Fruit fly (Drosophila melanogaster): ENCODE data around the gene CG45064.

CG45064 gene

DNA sequence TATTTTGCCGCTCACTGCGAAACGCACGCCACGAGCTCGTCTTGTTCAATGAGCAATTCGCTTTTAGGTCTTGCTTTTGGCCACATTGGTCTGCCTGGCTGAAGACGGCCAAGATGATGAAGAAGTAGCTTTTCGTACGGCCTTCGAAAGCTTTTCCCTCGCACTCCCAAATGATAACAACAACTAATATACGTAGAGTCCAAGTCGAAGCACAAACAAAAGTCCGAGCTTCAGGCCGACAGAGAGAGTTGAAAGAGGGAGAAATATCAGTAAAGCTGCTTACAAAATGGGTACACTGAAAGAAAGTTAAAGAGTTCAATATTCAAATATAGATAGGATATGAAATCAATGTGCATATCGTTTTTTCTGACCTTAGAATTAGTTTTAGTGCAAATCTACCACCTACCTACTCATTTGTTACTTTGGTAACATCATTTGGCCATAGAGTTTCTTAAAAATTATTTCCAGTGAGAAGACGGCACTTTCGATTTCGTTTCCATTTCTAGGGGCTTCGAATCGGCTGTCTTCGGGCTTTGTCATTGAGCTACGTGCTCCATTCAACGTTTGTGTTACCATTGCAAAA, at the start of gene CG45064, which contains the start of gene CG45065 (continued):
- no peak for TF ChIP-seq chinmo (GFP tag; IDR thresholded peaks at IDR 0.05; ENCODE audit: partially characterized antibody)
- no peak for TF ChIP-seq gsb (GFP tag; IDR thresholded peaks at IDR 0.05)
- peak; percentile 80 for TF ChIP-seq slp2 (GFP tag; optimal IDR thresholded peaks at IDR 0.05)
- TF ChIP-seq CG3838 (GFP tag; optimal IDR thresholded peaks at IDR 0.05): peak; percentile 13
- peak; percentile 14 for TF ChIP-seq CG10565 (GFP tag; optimal IDR thresholded peaks at IDR 0.05)
- TF ChIP-seq pros (GFP tag; optimal IDR thresholded peaks at IDR 0.05): no peak
- peak; percentile 77 for TF ChIP-seq E2f1 (GFP tag; IDR thresholded peaks at IDR 0.05)
- TF ChIP-seq ab (GFP tag; optimal IDR thresholded peaks at IDR 0.05): peak; percentile 35
- TF ChIP-seq HLH3B (GFP tag; IDR thresholded peaks at IDR 0.05): peak; percentile 94
- TF ChIP-seq CG15479 (GFP tag; optimal IDR thresholded peaks at IDR 0.05): no peak
- TF ChIP-seq dimm (GFP tag; IDR thresholded peaks at IDR 0.05): peak; percentile 70
- no peak for TF ChIP-seq CkIIα-i1 (GFP tag; IDR thresholded peaks at IDR 0.05)
- TF ChIP-seq tap (tag; optimal IDR thresholded peaks at IDR 0.05): peak; percentile 86
- TF ChIP-seq CHES-1-like (GFP tag; optimal IDR thresholded peaks at IDR 0.05): peak; percentile 51
- no peak for TF ChIP-seq ham (GFP tag; IDR thresholded peaks at IDR 0.05)
- TF ChIP-seq kah (GFP tag; optimal IDR thresholded peaks at IDR 0.05): peak; percentile 69
- TF ChIP-seq CG5953 (GFP tag; IDR thresholded peaks at IDR 0.05): peak; percentile 91
- TF ChIP-seq CoRest (tag; optimal IDR thresholded peaks at IDR 0.05): peak; percentile 86
- TF ChIP-seq ind (GFP tag; optimal IDR thresholded peaks at IDR 0.05): peak; percentile 81
- TF ChIP-seq CG3726 (GFP tag; IDR thresholded peaks at IDR 0.05): peak; percentile 59; the same call in 2 of the 3 replicates
- TF ChIP-seq Chrac-16 (GFP tag; optimal IDR thresholded peaks at IDR 0.05): peak; percentile 64
- TF ChIP-seq CG10979 (tag; optimal IDR thresholded peaks at IDR 0.05): peak; percentile 87
- TF ChIP-seq CG6654 (GFP tag; optimal IDR thresholded peaks at IDR 0.05): peak; percentile 70
- peak; percentile 73 for TF ChIP-seq ssp (GFP tag; IDR thresholded peaks at IDR 0.05)
- no peak for TF ChIP-seq CG1832 (GFP tag; optimal IDR thresholded peaks at IDR 0.05)
- TF ChIP-seq CG14965 (GFP tag; optimal IDR thresholded peaks at IDR 0.05; ENCODE audit: borderline replicate concordance): peak; percentile 0
- TF ChIP-seq trem (tag; optimal IDR thresholded peaks at IDR 0.05): peak; percentile 61
- no peak for TF ChIP-seq CG3065 (GFP tag; optimal IDR thresholded peaks at IDR 0.05)
- peak; percentile 59 for TF ChIP-seq kay (GFP tag; optimal IDR thresholded peaks at IDR 0.05)
- TF ChIP-seq Eip74EF (GFP tag; optimal IDR thresholded peaks at IDR 0.05): peak in 1 of 2 experiments; percentile 90
- peak; percentile 56; the same call in 1 of the 2 replicates for TF ChIP-seq CG11247 (GFP tag; IDR thresholded peaks at IDR 0.05)
- TF ChIP-seq ci (GFP tag; IDR thresholded peaks at IDR 0.05): peak; percentile 97
- TF ChIP-seq sc (optimal IDR thresholded peaks at IDR 0.05): no peak
- TF ChIP-seq sc (GFP tag; optimal IDR thresholded peaks at IDR 0.05): peak; percentile 70
- peak; percentile 76 for TF ChIP-seq CG11093 (GFP tag; IDR thresholded peaks at IDR 0.05)
- peak; percentile 86 for TF ChIP-seq wor (GFP tag; IDR thresholded peaks at IDR 0.05)
- peak; percentile 68 for TF ChIP-seq Lim3 (GFP tag; IDR thresholded peaks at IDR 0.05)
- TF ChIP-seq CG10274 (GFP tag; optimal IDR thresholded peaks at IDR 0.05): peak; percentile 50
- no peak for TF ChIP-seq Poxn (GFP tag; IDR thresholded peaks at IDR 0.05)
- peak; percentile 93 for TF ChIP-seq CG2678 (tag; optimal IDR thresholded peaks at IDR 0.05)
- TF ChIP-seq pita (GFP tag; optimal IDR thresholded peaks at IDR 0.05): no peak
- peak; percentile 64 for TF ChIP-seq CG9727 (GFP tag; optimal IDR thresholded peaks at IDR 0.05)
- peak; percentile 64 for TF ChIP-seq CG17568 (GFP tag; optimal IDR thresholded peaks at IDR 0.05)
- peak; percentile 68 for TF ChIP-seq CG13624 (GFP tag; optimal IDR thresholded peaks at IDR 0.05)
- peak; percentile 94 for TF ChIP-seq CG1603 (tag; optimal IDR thresholded peaks at IDR 0.05)
- peak; percentile 12 for TF ChIP-seq CG2116 (GFP tag; optimal IDR thresholded peaks at IDR 0.05)
- TF ChIP-seq cas (GFP tag; IDR thresholded peaks at IDR 0.05): no peak
- peak; percentile 67 for TF ChIP-seq Rfx (GFP tag; IDR thresholded peaks at IDR 0.05)
- TF ChIP-seq Atf3 (GFP tag; optimal IDR thresholded peaks at IDR 0.05): peak; percentile 67
- peak; percentile 43; the same call in 1 of the 2 replicates for TF ChIP-seq MBD-R2 (GFP tag; IDR thresholded peaks at IDR 0.05)
- TF ChIP-seq sob (GFP tag; IDR thresholded peaks at IDR 0.05): peak; percentile 75
